Worm (Caenorhabditis elegans): ENCODE results near the gene col-184.

DNA sequence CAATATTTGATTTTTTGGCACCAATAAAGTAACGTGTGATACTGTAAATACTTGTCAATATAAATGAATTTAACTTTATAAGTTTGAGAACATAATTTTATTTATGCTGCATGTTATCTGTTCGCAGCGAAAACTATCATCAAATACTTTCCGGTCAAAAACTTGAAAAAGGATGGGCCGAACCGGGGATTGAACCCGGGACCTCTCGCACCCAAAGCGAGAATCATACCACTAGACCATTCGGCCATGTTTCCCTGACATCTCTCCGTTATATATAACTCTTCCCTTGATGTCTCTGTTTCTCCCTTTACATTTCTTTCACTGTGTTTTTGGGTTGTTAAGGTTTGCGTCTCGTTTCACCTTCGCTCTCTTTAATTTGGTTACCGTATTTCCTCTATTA, 42.5 kb downstream of the col-184 start:
- peak; percentile 23 for TF ChIP-seq pha-2 (tag; optimal IDR thresholded peaks at IDR 0.05)
- TF ChIP-seq elt-2 (tag; optimal IDR thresholded peaks at IDR 0.05): peak; percentile 78
- TF ChIP-seq pqm-1 (tag; optimal IDR thresholded peaks at IDR 0.05): no peak
- TF ChIP-seq nhr-11 (tag; optimal IDR thresholded peaks at IDR 0.05): no peak
- peak; percentile 83 for TF ChIP-seq sox-4 (tag; optimal IDR thresholded peaks at IDR 0.05)
- TF ChIP-seq ceh-19 (GFP tag; optimal IDR thresholded peaks at IDR 0.05): peak; percentile 72
- peak; percentile 79 for TF ChIP-seq gmeb-2 (tag; optimal IDR thresholded peaks at IDR 0.05)
- TF ChIP-seq ceh-34 (tag; optimal IDR thresholded peaks at IDR 0.05): peak; percentile 23
